Worm (Caenorhabditis elegans) whole organism, L2 larva: ENCODE results near the gene C05C12.1.
"Not testable (repeated sequence)": the region's sequence is repeated elsewhere in the genome, so short reads cannot be mapped to it uniquely, and the experiment has no call there.

Experiments used
- R02D3.7 ChIP-seq: fragments of 150-350 bp; optimal IDR thresholded peaks from 2 replicates; lab custom pipeline; 2014; ENCODE audit warnings: missing biosample characterization, missing genetic modification characterization
- Y55F3AM.14 ChIP-seq: fragments of 200-800 bp; sonication (Bioruptor generic); optimal IDR thresholded peaks from 2 replicates; lab custom pipeline; 2018; ENCODE audit warnings: mild to moderate bottlenecking, missing genetic modification characterization, missing compliant biosample characterization
- ZK546.5 ChIP-seq: sonication (generic microtip); optimal IDR thresholded peaks from 2 replicates; lab custom pipeline; 2017; ENCODE audit warnings: missing biosample characterization, missing genetic modification characterization
- aly-2 ChIP-seq: fragments of 150-350 bp; optimal IDR thresholded peaks from 2 replicates; lab custom pipeline; 2014; ENCODE audit warnings: missing biosample characterization, missing genetic modification characterization
- ama-1 ChIP-seq: fragments of 150-350 bp; optimal IDR thresholded peaks from 2 replicates; lab custom pipeline; 2018; ENCODE audit warnings: inconsistent platforms
- ceh-16 ChIP-seq: fragments of 150-350 bp; optimal IDR thresholded peaks from 2 replicates; lab custom pipeline; 2014; ENCODE audit warnings: missing biosample characterization, missing genetic modification characterization
- crh-2 ChIP-seq: sonication (generic microtip); optimal IDR thresholded peaks from 2 replicates; lab custom pipeline; 2017; ENCODE audit warnings: missing biosample characterization, missing genetic modification characterization
- egl-27 ChIP-seq: sonication (generic microtip); optimal IDR thresholded peaks from 3 replicates; lab custom pipeline; 2017; ENCODE audit warnings: missing biosample characterization, missing genetic modification reagents, missing genetic modification characterization
- elt-1 ChIP-seq: fragments of 150-350 bp; optimal IDR thresholded peaks from 2 replicates; lab custom pipeline; 2014; ENCODE audit warnings: missing biosample characterization, missing genetic modification characterization
- elt-3 ChIP-seq: sonication (generic microtip); optimal IDR thresholded peaks from 2 replicates; lab custom pipeline; 2017; ENCODE audit warnings: missing biosample characterization, missing genetic modification characterization
- fos-1 ChIP-seq: fragments of 150-350 bp; optimal IDR thresholded peaks from 2 replicates; lab custom pipeline; 2014; ENCODE audit warnings: missing biosample characterization, missing genetic modification characterization
- gmeb-1 ChIP-seq: fragments of 150-350 bp; optimal IDR thresholded peaks from 2 replicates; lab custom pipeline; 2014; ENCODE audit warnings: missing biosample characterization, missing genetic modification characterization
- lin-11 ChIP-seq: fragments of 150-350 bp; sonication (generic microtip); optimal IDR thresholded peaks from 2 replicates; lab custom pipeline; 2014; ENCODE audit warnings: missing biosample characterization, missing genetic modification characterization, inconsistent platforms, mixed read lengths
- lin-13 ChIP-seq: fragments of 150-350 bp; optimal IDR thresholded peaks from 2 replicates; lab custom pipeline; 2014; ENCODE audit warnings: missing biosample characterization, missing genetic modification reagents, missing genetic modification characterization
- lsy-2 ChIP-seq, 2 experiments: fragments of 150-350 bp in 1 of 2; sonication (generic microtip) in 1 of 2; optimal IDR thresholded peaks; 2 replicates each; lab custom pipeline; 2014 to 2017; ENCODE audit warnings: missing biosample characterization in 2 of 2, missing genetic modification characterization in 2 of 2
- mab-5 ChIP-seq: fragments of 150-350 bp; optimal IDR thresholded peaks from 2 replicates; lab custom pipeline; 2014; ENCODE audit warnings: missing biosample characterization, missing genetic modification characterization
- mbf-1 ChIP-seq: sonication (generic microtip); optimal IDR thresholded peaks from 2 replicates; lab custom pipeline; 2017; ENCODE audit warnings: missing biosample characterization, missing genetic modification characterization
- mdl-1 ChIP-seq, 2 experiments: fragments of 150-350 bp in 1 of 2; sonication (generic microtip) in 1 of 2; optimal IDR thresholded peaks; 2 replicates each; lab custom pipeline; 2017; ENCODE audit warnings: missing biosample characterization in 2 of 2, missing genetic modification characterization in 2 of 2
- nhr-10 ChIP-seq: sonication (generic microtip); optimal IDR thresholded peaks from 2 replicates; lab custom pipeline; 2017; ENCODE audit warnings: missing biosample characterization, missing genetic modification characterization
- nhr-11 ChIP-seq: fragments of 150-350 bp; optimal IDR thresholded peaks from 2 replicates; lab custom pipeline; 2014; ENCODE audit warnings: missing biosample characterization, missing genetic modification characterization
- nhr-12 ChIP-seq: fragments of 150-350 bp; optimal IDR thresholded peaks from 2 replicates; lab custom pipeline; 2014; ENCODE audit warnings: missing biosample characterization, missing genetic modification characterization
- nhr-129 ChIP-seq: fragments of 150-350 bp; optimal IDR thresholded peaks from 2 replicates; lab custom pipeline; 2014; ENCODE audit warnings: missing biosample characterization, missing genetic modification characterization
- nhr-21 ChIP-seq: fragments of 150-350 bp; optimal IDR thresholded peaks from 2 replicates; lab custom pipeline; 2014; ENCODE audit warnings: missing biosample characterization, missing genetic modification characterization
- nhr-23 ChIP-seq: fragments of 150-350 bp; optimal IDR thresholded peaks from 2 replicates; lab custom pipeline; 2014; ENCODE audit warnings: missing biosample characterization, missing genetic modification reagents, missing genetic modification characterization
- nhr-237 ChIP-seq: fragments of 150-350 bp; optimal IDR thresholded peaks from 2 replicates; lab custom pipeline; 2014; ENCODE audit warnings: missing biosample characterization, missing genetic modification characterization
- nhr-25 ChIP-seq: fragments of 150-350 bp; sonication (generic microtip); optimal IDR thresholded peaks from 3 replicates; lab custom pipeline; 2014; ENCODE audit warnings: missing biosample characterization, missing genetic modification characterization
- nhr-77 ChIP-seq: fragments of 150-350 bp; optimal IDR thresholded peaks from 2 replicates; lab custom pipeline; 2014; ENCODE audit warnings: missing biosample characterization, missing genetic modification characterization
- peb-1 ChIP-seq: fragments of 150-350 bp; optimal IDR thresholded peaks from 2 replicates; lab custom pipeline; 2014; ENCODE audit warnings: missing biosample characterization, missing genetic modification characterization
- sem-4 ChIP-seq: fragments of 150-350 bp; optimal IDR thresholded peaks from 2 replicates; lab custom pipeline; 2014; ENCODE audit warnings: missing biosample characterization, missing genetic modification reagents, missing genetic modification characterization
- skn-1 ChIP-seq: sonication (generic microtip); optimal IDR thresholded peaks from 2 replicates; lab custom pipeline; 2017; ENCODE audit warnings: missing biosample characterization, missing genetic modification characterization
- sma-3 ChIP-seq: sonication (generic microtip); optimal IDR thresholded peaks from 2 replicates; lab custom pipeline; 2016; ENCODE audit warnings: missing genetic modification reagents, missing genetic modification characterization, missing compliant biosample characterization
- sma-9 ChIP-seq, 2 experiments: fragments of 150-350 bp in 1 of 2; sonication (generic microtip) in 1 of 2; optimal IDR thresholded peaks; 2 replicates each; lab custom pipeline; 2014 to 2016; ENCODE audit warnings: missing genetic modification characterization in 2 of 2, mild to moderate bottlenecking in 1 of 2, missing biosample characterization in 1 of 2, missing compliant biosample characterization in 1 of 2, missing genetic modification reagents in 1 of 2, moderate library complexity in 1 of 2
- unc-39 ChIP-seq: fragments of 150-350 bp; optimal IDR thresholded peaks from 2 replicates; lab custom pipeline; 2014; ENCODE audit warnings: missing biosample characterization, missing genetic modification characterization
- unc-55 ChIP-seq: fragments of 150-350 bp; sonication (generic microtip); optimal IDR thresholded peaks from 3 replicates; lab custom pipeline; 2014; ENCODE audit warnings: missing biosample characterization, missing genetic modification reagents, missing genetic modification characterization
- unc-62 ChIP-seq: fragments of 150-350 bp; optimal IDR thresholded peaks from 2 replicates; lab custom pipeline; 2014; ENCODE audit warnings: missing biosample characterization, missing genetic modification reagents, missing genetic modification characterization
- ztf-11 ChIP-seq: sonication (generic microtip); optimal IDR thresholded peaks from 2 replicates; lab custom pipeline; 2017; ENCODE audit warnings: missing biosample characterization, missing genetic modification characterization
- ztf-4 ChIP-seq: fragments of 150-350 bp; optimal IDR thresholded peaks from 2 replicates; lab custom pipeline; 2014; ENCODE audit warnings: missing biosample characterization, missing genetic modification characterization

The C05C12.1 gene

ce11 chrIV:11253689-11254088, at the start of gene C05C12.1:
TSS of gene C05C12.1 (plus strand) at chrIV:11253989.
- not testable (repeated sequence) for TF ChIP-seq sma-3, nhr-21, ama-1
- TF ChIP-seq, all 48 proteins: peak for 0; not testable (repeated sequence) for 48

- no peak for TF ChIP-seq ztf-4 (tag; lab: Kevin White, UChicago)
- no peak for TF ChIP-seq R02D3.7 (tag; lab: Kevin White, UChicago)
- TF ChIP-seq sma-3, result no peak
- no peak for TF ChIP-seq nhr-25 (tag; lab: Kevin White, UChicago)
- no peak for TF ChIP-seq nhr-77 (tag; lab: Kevin White, UChicago)
- TF ChIP-seq Y55F3AM.14 (GFP tag; lab: Kevin White, UChicago), result no peak
- TF ChIP-seq mdl-1 (tag; optimal IDR thresholded peaks at IDR 0.05; lab: Kevin White, UChicago), result no peak
- TF ChIP-seq lin-13 (GFP tag; lab: Kevin White, UChicago), result no peak
- no peak for TF ChIP-seq lsy-2 (tag; optimal IDR thresholded peaks at IDR 0.05; lab: Kevin White, UChicago)
- no peak for TF ChIP-seq nhr-12
- TF ChIP-seq nhr-21, result no peak
- no peak for TF ChIP-seq nhr-11
- TF ChIP-seq nhr-129 (tag; lab: Kevin White, UChicago), result no peak
- TF ChIP-seq ZK546.5 (tag; lab: Kevin White, UChicago), result no peak
- TF ChIP-seq elt-1 (tag; lab: Kevin White, UChicago), result no peak
- no peak for TF ChIP-seq peb-1
- no peak for TF ChIP-seq lin-11 (tag; lab: Kevin White, UChicago)
These were observed 46.6 kb upstream of the C05C12.1 start, which contains the start of gene R07H5.9 for ce11 chrIV:11207186-11207585. TSS of gene R07H5.9 (plus strand) at chrIV:11207486.

ce11 chrIV:11210781-11211256, 43.0 kb upstream of the C05C12.1 start, which contains the start of gene adk-1:
TSS of gene adk-1 (minus strand) at chrIV:11210831.
- TF ChIP-seq nhr-23, result no peak
- TF ChIP-seq crh-2 (tag; lab: Kevin White, UChicago), result no peak
- no peak for TF ChIP-seq ztf-4 (tag; lab: Kevin White, UChicago)
- TF ChIP-seq unc-39, result no peak
- no peak for TF ChIP-seq elt-1 (tag; lab: Kevin White, UChicago)
- no peak for TF ChIP-seq lsy-2 (tag; optimal IDR thresholded peaks at IDR 0.05; lab: Kevin White, UChicago)
- no peak for TF ChIP-seq sma-9 (GFP tag; optimal IDR thresholded peaks at IDR 0.05; lab: Kevin White, UChicago)
- TF ChIP-seq sma-9 (tag; optimal IDR thresholded peaks at IDR 0.05; lab: Kevin White, UChicago), result no peak
- no peak for TF ChIP-seq nhr-237 (tag; lab: Kevin White, UChicago)
- no peak for TF ChIP-seq R02D3.7 (tag; lab: Kevin White, UChicago)
- no peak for TF ChIP-seq mab-5 (tag; lab: Kevin White, UChicago)
- TF ChIP-seq Y55F3AM.14 (GFP tag; lab: Kevin White, UChicago), result no peak
- TF ChIP-seq, all 48 proteins: peak for 0

- TF ChIP-seq skn-1 (tag; lab: Kevin White, UChicago) (no peak), crh-2 (tag; lab: Kevin White, UChicago) (peak; percentile 57), sem-4 (tag; lab: Kevin White, UChicago) (no peak), elt-3 (no peak), fos-1 (peak; percentile 96), R02D3.7 (tag; lab: Kevin White, UChicago) (no peak), elt-1 (tag; lab: Kevin White, UChicago) (peak; percentile 89), aly-2 (no peak), unc-55 (GFP tag; lab: Kevin White, UChicago) (no peak), ceh-16 (tag; lab: Kevin White, UChicago) (peak; percentile 95), unc-39 (no peak)
These were observed 42.2 kb upstream of the C05C12.1 start for ce11 chrIV:11211547-11211946.

- TF ChIP-seq nhr-237 (tag; lab: Kevin White, UChicago), result no peak
- no peak for TF ChIP-seq egl-27
- TF ChIP-seq ZK546.5 (tag; lab: Kevin White, UChicago), result no peak
- TF ChIP-seq mbf-1, result no peak
- no peak for TF ChIP-seq ztf-11 (tag; lab: Kevin White, UChicago)
- no peak for TF ChIP-seq unc-39
- TF ChIP-seq unc-62 (GFP tag; lab: Kevin White, UChicago), result no peak
- TF ChIP-seq crh-2 (tag; lab: Kevin White, UChicago), result no peak
- no peak for TF ChIP-seq peb-1
- TF ChIP-seq nhr-12, result no peak
- TF ChIP-seq nhr-10 (tag; lab: Kevin White, UChicago), result no peak
- TF ChIP-seq lsy-2 (tag; optimal IDR thresholded peaks at IDR 0.05; lab: Kevin White, UChicago), result no peak
- TF ChIP-seq gmeb-1 (tag; lab: Kevin White, UChicago), result no peak
- TF ChIP-seq unc-55 (GFP tag; lab: Kevin White, UChicago), result no peak
These were observed 40.8 kb upstream of the C05C12.1 start for ce11 chrIV:11212978-11213377.
